Worm (Caenorhabditis elegans) whole organism, L2 larva: ENCODE measurements around the gene suds-3.

Experiments
- C34F6.9 ChIP-seq: fragments of 150-350 bp; optimal IDR thresholded peaks from 2 replicates; lab custom pipeline; 2014; ENCODE audit warnings: missing biosample characterization, missing genetic modification characterization
- F13H6.1 ChIP-seq: sonication (generic microtip); optimal IDR thresholded peaks from 2 replicates; lab custom pipeline; 2016; ENCODE audit warnings: missing genetic modification characterization, missing compliant biosample characterization
- R02D3.7 ChIP-seq: fragments of 150-350 bp; optimal IDR thresholded peaks from 2 replicates; lab custom pipeline; 2014; ENCODE audit warnings: missing biosample characterization, missing genetic modification characterization
- Y55F3AM.14 ChIP-seq: fragments of 200-800 bp; sonication (Bioruptor generic); optimal IDR thresholded peaks from 2 replicates; lab custom pipeline; 2018; ENCODE audit warnings: mild to moderate bottlenecking, missing genetic modification characterization, missing compliant biosample characterization
- ZK546.5 ChIP-seq: sonication (generic microtip); optimal IDR thresholded peaks from 2 replicates; lab custom pipeline; 2017; ENCODE audit warnings: missing biosample characterization, missing genetic modification characterization
- aly-2 ChIP-seq: fragments of 150-350 bp; optimal IDR thresholded peaks from 2 replicates; lab custom pipeline; 2014; ENCODE audit warnings: missing biosample characterization, missing genetic modification characterization
- ama-1 ChIP-seq: fragments of 150-350 bp; optimal IDR thresholded peaks from 2 replicates; lab custom pipeline; 2018; ENCODE audit warnings: inconsistent platforms
- blmp-1 ChIP-seq: sonication (generic microtip); optimal IDR thresholded peaks from 2 replicates; lab custom pipeline; 2017; ENCODE audit warnings: missing genetic modification characterization, mild to moderate bottlenecking, missing compliant biosample characterization, antibody characterized with exemption, moderate library complexity; ENCODE audit not compliant: insufficient read depth
- ceh-16 ChIP-seq: fragments of 150-350 bp; optimal IDR thresholded peaks from 2 replicates; lab custom pipeline; 2014; ENCODE audit warnings: missing biosample characterization, missing genetic modification characterization
- ceh-82 ChIP-seq: fragments of 150-350 bp; optimal IDR thresholded peaks from 2 replicates; lab custom pipeline; 2014; ENCODE audit warnings: missing biosample characterization, missing genetic modification characterization
- crh-2 ChIP-seq: sonication (generic microtip); optimal IDR thresholded peaks from 2 replicates; lab custom pipeline; 2017; ENCODE audit warnings: missing biosample characterization, missing genetic modification characterization
- dmd-4 ChIP-seq: sonication (generic microtip); optimal IDR thresholded peaks from 2 replicates; lab custom pipeline; 2017; ENCODE audit warnings: missing biosample characterization, missing genetic modification characterization
- egl-27 ChIP-seq: sonication (generic microtip); optimal IDR thresholded peaks from 3 replicates; lab custom pipeline; 2017; ENCODE audit warnings: missing biosample characterization, missing genetic modification reagents, missing genetic modification characterization
- elt-1 ChIP-seq: fragments of 150-350 bp; optimal IDR thresholded peaks from 2 replicates; lab custom pipeline; 2014; ENCODE audit warnings: missing biosample characterization, missing genetic modification characterization
- fos-1 ChIP-seq: fragments of 150-350 bp; optimal IDR thresholded peaks from 2 replicates; lab custom pipeline; 2014; ENCODE audit warnings: missing biosample characterization, missing genetic modification characterization
- gmeb-1 ChIP-seq: fragments of 150-350 bp; optimal IDR thresholded peaks from 2 replicates; lab custom pipeline; 2014; ENCODE audit warnings: missing biosample characterization, missing genetic modification characterization
- lin-13 ChIP-seq: fragments of 150-350 bp; optimal IDR thresholded peaks from 2 replicates; lab custom pipeline; 2014; ENCODE audit warnings: missing biosample characterization, missing genetic modification reagents, missing genetic modification characterization
- lin-39 ChIP-seq: fragments of 150-350 bp; optimal IDR thresholded peaks from 2 replicates; lab custom pipeline; 2014; ENCODE audit warnings: missing biosample characterization, missing genetic modification reagents, missing genetic modification characterization
- lsy-2 ChIP-seq, 2 experiments: fragments of 150-350 bp in 1 of 2; sonication (generic microtip) in 1 of 2; optimal IDR thresholded peaks; 2 replicates each; lab custom pipeline; 2014 to 2017; ENCODE audit warnings: missing biosample characterization in 2 of 2, missing genetic modification characterization in 2 of 2
- mab-5 ChIP-seq: fragments of 150-350 bp; optimal IDR thresholded peaks from 2 replicates; lab custom pipeline; 2014; ENCODE audit warnings: missing biosample characterization, missing genetic modification characterization
- mbf-1 ChIP-seq: sonication (generic microtip); optimal IDR thresholded peaks from 2 replicates; lab custom pipeline; 2017; ENCODE audit warnings: missing biosample characterization, missing genetic modification characterization
- mdl-1 ChIP-seq, 2 experiments: fragments of 150-350 bp in 1 of 2; sonication (generic microtip) in 1 of 2; optimal IDR thresholded peaks; 2 replicates each; lab custom pipeline; 2017; ENCODE audit warnings: missing biosample characterization in 2 of 2, missing genetic modification characterization in 2 of 2
- nhr-10 ChIP-seq: sonication (generic microtip); optimal IDR thresholded peaks from 2 replicates; lab custom pipeline; 2017; ENCODE audit warnings: missing biosample characterization, missing genetic modification characterization
- nhr-12 ChIP-seq: fragments of 150-350 bp; optimal IDR thresholded peaks from 2 replicates; lab custom pipeline; 2014; ENCODE audit warnings: missing biosample characterization, missing genetic modification characterization
- nhr-129 ChIP-seq: fragments of 150-350 bp; optimal IDR thresholded peaks from 2 replicates; lab custom pipeline; 2014; ENCODE audit warnings: missing biosample characterization, missing genetic modification characterization
- nhr-21 ChIP-seq: fragments of 150-350 bp; optimal IDR thresholded peaks from 2 replicates; lab custom pipeline; 2014; ENCODE audit warnings: missing biosample characterization, missing genetic modification characterization
- nhr-23 ChIP-seq: fragments of 150-350 bp; optimal IDR thresholded peaks from 2 replicates; lab custom pipeline; 2014; ENCODE audit warnings: missing biosample characterization, missing genetic modification reagents, missing genetic modification characterization
- nhr-237 ChIP-seq: fragments of 150-350 bp; optimal IDR thresholded peaks from 2 replicates; lab custom pipeline; 2014; ENCODE audit warnings: missing biosample characterization, missing genetic modification characterization
- nhr-25 ChIP-seq: fragments of 150-350 bp; sonication (generic microtip); optimal IDR thresholded peaks from 3 replicates; lab custom pipeline; 2014; ENCODE audit warnings: missing biosample characterization, missing genetic modification characterization
- nhr-6 ChIP-seq: fragments of 150-350 bp; optimal IDR thresholded peaks from 2 replicates; lab custom pipeline; 2014; ENCODE audit warnings: missing biosample characterization, missing genetic modification characterization
- nhr-77 ChIP-seq: fragments of 150-350 bp; optimal IDR thresholded peaks from 2 replicates; lab custom pipeline; 2014; ENCODE audit warnings: missing biosample characterization, missing genetic modification characterization
- sem-4 ChIP-seq: fragments of 150-350 bp; optimal IDR thresholded peaks from 2 replicates; lab custom pipeline; 2014; ENCODE audit warnings: missing biosample characterization, missing genetic modification reagents, missing genetic modification characterization
- skn-1 ChIP-seq: sonication (generic microtip); optimal IDR thresholded peaks from 2 replicates; lab custom pipeline; 2017; ENCODE audit warnings: missing biosample characterization, missing genetic modification characterization
- sma-3 ChIP-seq: sonication (generic microtip); optimal IDR thresholded peaks from 2 replicates; lab custom pipeline; 2016; ENCODE audit warnings: missing genetic modification reagents, missing genetic modification characterization, missing compliant biosample characterization
- sma-9 ChIP-seq, 2 experiments: fragments of 150-350 bp in 1 of 2; sonication (generic microtip) in 1 of 2; optimal IDR thresholded peaks; 2 replicates each; lab custom pipeline; 2014 to 2016; ENCODE audit warnings: missing genetic modification characterization in 2 of 2, mild to moderate bottlenecking in 1 of 2, missing biosample characterization in 1 of 2, missing compliant biosample characterization in 1 of 2, missing genetic modification reagents in 1 of 2, moderate library complexity in 1 of 2
- snpc-4 ChIP-seq: fragments of 150-350 bp; optimal IDR thresholded peaks from 2 replicates; lab custom pipeline; 2014; ENCODE audit warnings: missing biosample characterization, missing genetic modification characterization
- unc-55 ChIP-seq: fragments of 150-350 bp; sonication (generic microtip); optimal IDR thresholded peaks from 3 replicates; lab custom pipeline; 2014; ENCODE audit warnings: missing biosample characterization, missing genetic modification reagents, missing genetic modification characterization
- unc-62 ChIP-seq: fragments of 150-350 bp; optimal IDR thresholded peaks from 2 replicates; lab custom pipeline; 2014; ENCODE audit warnings: missing biosample characterization, missing genetic modification reagents, missing genetic modification characterization
- zag-1 ChIP-seq: fragments of 150-350 bp; optimal IDR thresholded peaks from 2 replicates; lab custom pipeline; 2014; ENCODE audit warnings: missing biosample characterization, missing genetic modification characterization
- ztf-11 ChIP-seq: sonication (generic microtip); optimal IDR thresholded peaks from 2 replicates; lab custom pipeline; 2017; ENCODE audit warnings: missing biosample characterization, missing genetic modification characterization
- ztf-4 ChIP-seq: fragments of 150-350 bp; optimal IDR thresholded peaks from 2 replicates; lab custom pipeline; 2014; ENCODE audit warnings: missing biosample characterization, missing genetic modification characterization

The suds-3 gene

DNA sequence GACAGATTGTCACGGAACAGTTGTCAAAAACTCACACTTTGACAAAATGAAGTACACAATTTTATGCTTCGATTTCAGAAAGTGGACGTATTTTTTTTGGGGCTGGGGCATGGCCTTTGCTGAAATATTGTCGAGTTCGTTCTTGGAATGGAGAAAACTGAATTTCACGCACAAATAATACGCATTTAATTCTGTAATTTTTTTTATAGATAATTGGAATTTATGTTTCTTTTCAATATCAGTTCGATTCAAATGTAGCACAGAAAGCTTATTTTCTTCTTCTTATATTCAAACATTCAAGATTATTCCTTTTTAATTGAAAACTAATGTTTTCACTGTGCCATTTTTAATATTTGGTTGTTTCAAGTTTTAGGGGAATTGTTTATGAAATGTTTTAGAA, 29.6 kb downstream of the suds-3 start, which contains the start of gene T07C12.10:
Gene T07C12.10 (minus strand): TSS at position 101 of the 400 bp plus-strand sequence.
- TF ChIP-seq sma-9 (GFP tag; optimal IDR thresholded peaks at IDR 0.05; lab: Kevin White, UChicago) (no peak), sma-9 (tag; optimal IDR thresholded peaks at IDR 0.05; lab: Kevin White, UChicago) (no peak), nhr-12 (tag; lab: Kevin White, UChicago) (no peak), nhr-129 (no peak), skn-1 (no peak), unc-62 (GFP tag; lab: Kevin White, UChicago) (no peak), mbf-1 (tag; lab: Kevin White, UChicago) (no peak), F13H6.1 (tag; lab: Kevin White, UChicago) (no peak), fos-1 (tag; lab: Kevin White, UChicago) (no peak), ztf-4 (tag; lab: Kevin White, UChicago) (no peak), Y55F3AM.14 (GFP tag; lab: Kevin White, UChicago) (no peak), crh-2 (tag; lab: Kevin White, UChicago) (no peak), elt-1 (tag; lab: Kevin White, UChicago) (no peak), zag-1 (no peak), aly-2 (tag; lab: Kevin White, UChicago) (no peak)

DNA sequence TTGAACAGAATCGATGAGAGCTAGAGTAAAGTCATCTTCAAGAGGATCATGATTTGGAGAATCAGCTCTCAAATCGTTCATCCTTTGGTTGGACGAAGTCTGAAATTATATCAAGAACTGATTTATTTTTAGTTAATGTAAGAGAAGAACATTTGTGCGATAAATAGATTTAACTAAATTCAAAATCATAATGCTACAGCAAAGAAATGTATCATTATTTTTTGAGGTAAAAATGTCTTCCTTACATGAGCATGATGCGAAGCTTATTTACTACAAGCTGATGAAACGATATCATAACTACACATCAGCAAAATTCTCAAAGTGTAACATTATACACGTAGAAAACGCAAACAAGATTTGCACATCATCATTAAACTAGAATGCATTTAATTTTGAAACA, 31.6 kb downstream of the suds-3 start, which contains the start of gene madf-4:
Gene madf-4 (minus strand): TSS at position 101 of the 400 bp plus-strand sequence.
- TF ChIP-seq sma-3 (GFP tag; lab: Kevin White, UChicago): no peak
- no peak for TF ChIP-seq mbf-1 (tag; lab: Kevin White, UChicago)
- TF ChIP-seq fos-1 (tag; lab: Kevin White, UChicago): no peak
- no peak for TF ChIP-seq ztf-11 (tag; lab: Kevin White, UChicago)
- TF ChIP-seq mdl-1 (tag; optimal IDR thresholded peaks at IDR 0.05; lab: Kevin White, UChicago): no peak
- TF ChIP-seq blmp-1: no peak
- no peak for TF ChIP-seq lin-13
- no peak for TF ChIP-seq mab-5 (tag; lab: Kevin White, UChicago)

DNA sequence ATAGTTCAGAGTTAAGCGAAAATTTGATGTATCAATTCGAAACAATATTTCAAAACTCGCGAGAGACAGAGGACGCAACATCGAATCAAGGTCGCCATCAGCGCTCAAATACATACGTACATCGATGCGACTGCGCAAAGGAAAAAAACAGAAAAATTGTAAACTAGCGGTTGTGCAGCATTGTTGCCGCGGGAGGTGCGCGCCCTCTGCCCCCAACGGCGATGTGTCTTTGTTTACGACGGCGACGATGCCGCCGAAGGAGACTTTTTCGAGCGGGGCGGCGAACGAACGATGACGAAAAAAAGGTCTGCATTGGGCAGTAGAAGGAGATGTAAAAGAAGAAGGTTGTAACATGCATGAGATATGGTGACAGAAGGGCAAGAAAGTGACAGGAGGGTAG, 32.1 kb downstream of the suds-3 start:
- TF ChIP-seq skn-1 (no peak), nhr-23 (tag; lab: Kevin White, UChicago) (no peak), C34F6.9 (tag; lab: Kevin White, UChicago) (no peak), mdl-1 (tag; optimal IDR thresholded peaks at IDR 0.05; lab: Kevin White, UChicago) (no peak), gmeb-1 (tag; lab: Kevin White, UChicago) (no peak)

DNA sequence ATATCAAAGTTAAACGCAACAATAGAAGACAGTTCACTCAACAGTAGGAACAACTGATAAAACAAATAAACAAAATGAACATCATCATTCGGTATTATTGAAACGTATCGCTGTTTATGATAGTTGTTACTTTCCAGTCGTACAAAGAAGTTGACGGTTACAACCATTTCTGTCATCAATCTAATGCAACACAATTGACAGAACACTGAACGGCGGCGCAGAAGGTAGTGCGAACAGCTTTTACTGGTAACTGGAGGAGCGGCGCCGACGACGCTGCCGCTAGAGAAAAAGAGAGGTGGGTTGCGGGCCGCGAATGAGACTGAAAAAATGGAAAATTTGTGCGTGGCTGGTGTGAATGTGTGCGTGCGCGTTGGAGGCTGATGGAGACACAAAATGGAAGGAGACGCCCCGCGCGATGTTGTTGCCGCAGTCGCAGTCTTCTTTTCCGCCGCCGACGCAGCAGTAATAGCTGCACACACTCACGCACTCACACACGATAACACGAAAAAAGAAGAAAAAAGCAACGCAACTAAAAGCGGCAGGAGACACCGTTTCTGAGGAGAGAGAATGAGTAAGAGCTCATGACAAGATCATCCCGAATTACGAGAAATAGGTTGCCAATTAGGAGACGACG, 33.5 kb downstream of the suds-3 start:
- TF ChIP-seq unc-55: peak; percentile 34
- TF ChIP-seq nhr-6 (tag; lab: Kevin White, UChicago): no peak

DNA sequence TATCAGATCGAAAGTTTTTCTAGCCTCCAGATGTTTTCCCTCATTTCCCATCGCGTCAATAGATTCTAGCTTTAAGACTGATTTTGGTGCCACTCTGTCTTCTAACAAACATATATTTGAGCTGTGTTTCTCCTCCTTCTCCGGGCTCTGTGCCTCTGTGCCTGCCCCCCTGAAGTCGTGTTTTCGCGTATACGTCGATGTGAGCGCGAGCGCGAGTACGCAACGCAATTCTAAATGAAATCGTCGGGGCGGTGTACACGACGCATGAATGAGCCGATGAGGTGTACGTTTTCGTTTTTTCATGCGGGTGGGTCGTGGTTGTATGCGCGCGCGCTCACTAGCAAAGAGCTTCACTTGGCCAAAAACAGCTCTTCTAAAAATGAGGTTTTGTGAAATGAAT, 35.1 kb downstream of the suds-3 start:
- no peak for TF ChIP-seq ceh-16 (tag; lab: Kevin White, UChicago)
- TF ChIP-seq nhr-12 (tag; lab: Kevin White, UChicago): no peak
- TF ChIP-seq zag-1: no peak
- no peak for TF ChIP-seq sma-9 (GFP tag; optimal IDR thresholded peaks at IDR 0.05; lab: Kevin White, UChicago)
- TF ChIP-seq sma-9 (tag; optimal IDR thresholded peaks at IDR 0.05; lab: Kevin White, UChicago): no peak

DNA sequence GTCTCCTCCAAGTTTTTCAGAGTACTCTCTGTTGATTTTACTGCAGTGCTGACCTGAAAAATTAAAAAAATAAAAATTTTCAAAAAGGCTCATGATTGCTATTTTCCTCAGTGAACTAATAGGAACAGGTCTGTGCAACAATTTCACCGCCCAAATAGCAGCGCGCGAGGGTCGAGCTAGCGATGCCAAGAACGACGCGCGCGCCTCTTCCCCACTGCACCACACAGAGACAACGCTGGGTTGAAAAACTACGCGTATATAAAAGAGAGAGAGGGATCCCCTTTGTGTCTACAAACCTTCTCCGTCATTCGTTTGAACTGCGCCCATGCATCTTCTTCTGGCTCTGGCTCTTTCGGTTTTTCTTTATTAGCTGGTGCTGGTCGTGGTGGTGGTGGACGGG, 39.3 kb downstream of the suds-3 start:
- TF ChIP-seq R02D3.7 (tag; lab: Kevin White, UChicago): no peak
- TF ChIP-seq fos-1 (tag; lab: Kevin White, UChicago): peak; percentile 32
- TF ChIP-seq lsy-2 (tag; optimal IDR thresholded peaks at IDR 0.05; lab: Kevin White, UChicago): peak; percentile 55 to 58
- no peak for TF ChIP-seq gmeb-1 (tag; lab: Kevin White, UChicago)
- TF ChIP-seq aly-2 (tag; lab: Kevin White, UChicago): no peak
- TF ChIP-seq nhr-237 (tag; lab: Kevin White, UChicago): no peak
- TF ChIP-seq nhr-77: no peak
- no peak for TF ChIP-seq ceh-82 (tag; lab: Kevin White, UChicago)
- no peak for TF ChIP-seq nhr-12 (tag; lab: Kevin White, UChicago)
- TF ChIP-seq crh-2 (tag; lab: Kevin White, UChicago): peak; percentile 61
- no peak for TF ChIP-seq ZK546.5 (tag; lab: Kevin White, UChicago)
- TF ChIP-seq ama-1 (lab: Kevin White, UChicago): no peak
- peak; percentile 25 for TF ChIP-seq nhr-21 (tag; lab: Kevin White, UChicago)
- TF ChIP-seq egl-27 (tag; lab: Kevin White, UChicago): peak; percentile 40
- peak; percentile 12 for TF ChIP-seq ceh-16 (tag; lab: Kevin White, UChicago)
- peak; percentile 77 for TF ChIP-seq F13H6.1 (tag; lab: Kevin White, UChicago)
- no peak for TF ChIP-seq unc-62 (GFP tag; lab: Kevin White, UChicago)
- TF ChIP-seq mbf-1 (tag; lab: Kevin White, UChicago): no peak
- TF ChIP-seq nhr-129: peak; percentile 81
- TF ChIP-seq lin-39: no peak
- no peak for TF ChIP-seq nhr-10
- TF ChIP-seq dmd-4 (tag; lab: Kevin White, UChicago): no peak
- peak; percentile 52 for TF ChIP-seq zag-1
- no peak for TF ChIP-seq nhr-25 (tag; lab: Kevin White, UChicago)
- peak; percentile 30 for TF ChIP-seq snpc-4 (tag; lab: Kevin White, UChicago)
- TF ChIP-seq Y55F3AM.14 (GFP tag; lab: Kevin White, UChicago): peak; percentile 53
- TF ChIP-seq sem-4: peak; percentile 6
